Worm (Caenorhabditis elegans) whole organism, L4/young adult: ENCODE data around the gene srg-26.

Source experiments
- W03F9.2 ChIP-seq: fragments of 150-350 bp; optimal IDR thresholded peaks from 2 replicates; lab custom pipeline; 2014; ENCODE audit warnings: missing biosample characterization, missing genetic modification characterization
- dao-5 ChIP-seq: sonication (generic microtip); optimal IDR thresholded peaks from 2 replicates; lab custom pipeline; 2016; ENCODE audit warnings: missing genotype, missing genetic modification characterization, moderate library complexity, missing compliant biosample characterization
- him-1 ChIP-seq: sonication (generic microtip); optimal IDR thresholded peaks from 2 replicates; lab custom pipeline; 2016; ENCODE audit warnings: missing genotype, missing genetic modification reagents, missing genetic modification characterization, missing compliant biosample characterization

ce11 chrV:5330967-5331366, at the start of gene srg-26:
- TF ChIP-seq W03F9.2 (tag; lab: Kevin White, UChicago), result no peak
- TF ChIP-seq dao-5 (tag; lab: Kevin White, UChicago), result no peak
- TF ChIP-seq him-1 (tag; lab: Kevin White, UChicago), result no peak
